Fruit fly (Drosophila melanogaster) whole organism, prepupa: Measurements from ENCODE around the gene CG7912.
A peak's percentile ranks its signal among the peaks of the same experiment; 100 is the strongest.

ENCODE experiments used
- Blimp-1 ChIP-seq: fragments of 200-800 bp; sonication (Bioruptor generic); optimal IDR thresholded peaks from 3 replicates; lab custom pipeline; 2017; ENCODE audit warnings: missing biosample characterization, missing genetic modification characterization, mild to moderate bottlenecking, moderate library complexity, missing genetic modification reagents
- CG10631 ChIP-seq: fragments of 200-800 bp; sonication (Bioruptor generic); optimal IDR thresholded peaks from 2 replicates; lab custom pipeline; 2016; ENCODE audit warnings: missing biosample characterization, missing genetic modification characterization
- CG11294 ChIP-seq: fragments of 200-800 bp; sonication (Bioruptor generic); IDR thresholded peaks from 2 replicates; pipeline ENCODE4 v1.3.6; 2022; ENCODE audit warnings: missing biosample characterization, missing genetic modification characterization
- CG11762 ChIP-seq: fragments of 200-800 bp; sonication (Bioruptor generic); optimal IDR thresholded peaks from 3 replicates; lab custom pipeline; 2016; ENCODE audit warnings: missing biosample characterization, missing genetic modification characterization; ENCODE audit not compliant: insufficient read depth
- CG11902 ChIP-seq: fragments of 200-800 bp; sonication (Bioruptor generic); optimal IDR thresholded peaks from 3 replicates; lab custom pipeline; 2016; ENCODE audit warnings: missing biosample characterization, missing genetic modification characterization
- CG15336 ChIP-seq: fragments of 200-800 bp; sonication (Bioruptor generic); IDR thresholded peaks from 2 replicates; pipeline ENCODE4 v1.3.6; 2022; ENCODE audit warnings: missing biosample characterization, missing genetic modification characterization
- CG31627 ChIP-seq: fragments of 200-800 bp; sonication (Bioruptor generic); optimal IDR thresholded peaks from 3 replicates; lab custom pipeline; 2016; ENCODE audit warnings: missing biosample characterization, missing genetic modification characterization
- CG32006 ChIP-seq: fragments of 200-800 bp; sonication (Bioruptor generic); optimal IDR thresholded peaks from 3 replicates; lab custom pipeline; 2017; ENCODE audit warnings: missing biosample characterization, mild to moderate bottlenecking, missing genetic modification characterization
- CG34406 ChIP-seq: fragments of 200-800 bp; sonication (Bioruptor generic); optimal IDR thresholded peaks from 3 replicates; lab custom pipeline; 2016; ENCODE audit warnings: missing biosample characterization, missing genetic modification characterization
- CG3919 ChIP-seq: fragments of 200-800 bp; sonication (Bioruptor generic); optimal IDR thresholded peaks from 3 replicates; lab custom pipeline; 2016; ENCODE audit warnings: missing biosample characterization, missing genetic modification characterization
- CG4318 ChIP-seq: fragments of 200-800 bp; sonication (Bioruptor generic); optimal IDR thresholded peaks from 3 replicates; lab custom pipeline; 2017; ENCODE audit warnings: missing biosample characterization, mild to moderate bottlenecking, missing genetic modification characterization
- CG6163 ChIP-seq: fragments of 200-800 bp; sonication (Bioruptor generic); IDR thresholded peaks from 3 replicates; pipeline ENCODE4 v1.3.6; 2022; ENCODE audit warnings: missing biosample characterization, missing genetic modification characterization
- CG6276 ChIP-seq: fragments of 200-800 bp; sonication (Bioruptor generic); optimal IDR thresholded peaks from 2 replicates; lab custom pipeline; 2017; ENCODE audit warnings: missing biosample characterization, mild to moderate bottlenecking, missing genetic modification characterization
- CG6792 ChIP-seq: fragments of 200-800 bp; sonication (Bioruptor generic); optimal IDR thresholded peaks from 3 replicates; lab custom pipeline; 2016; ENCODE audit warnings: missing biosample characterization, missing genetic modification characterization
- CG6808 ChIP-seq: fragments of 200-800 bp; sonication (Bioruptor generic); optimal IDR thresholded peaks from 3 replicates; lab custom pipeline; 2017; ENCODE audit warnings: missing biosample characterization, missing genetic modification characterization, mild to moderate bottlenecking, moderate library complexity, missing genetic modification reagents
- CG6854 ChIP-seq: fragments of 200-800 bp; sonication (Bioruptor generic); optimal IDR thresholded peaks from 2 replicates; lab custom pipeline; 2017; ENCODE audit warnings: missing biosample characterization, mild to moderate bottlenecking, missing genetic modification characterization
- CG7368 ChIP-seq: fragments of 200-800 bp; sonication (Bioruptor generic); optimal IDR thresholded peaks from 3 replicates; lab custom pipeline; 2016; ENCODE audit warnings: missing biosample characterization, missing genetic modification characterization
- CG8119 ChIP-seq: fragments of 200-800 bp; sonication (Bioruptor generic); IDR thresholded peaks from 3 replicates; pipeline ENCODE4 v1.3.6; 2022; ENCODE audit warnings: missing biosample characterization, missing genetic modification characterization
- CG8319 ChIP-seq: fragments of 200-800 bp; sonication (Bioruptor generic); optimal IDR thresholded peaks from 3 replicates; lab custom pipeline; 2016; ENCODE audit warnings: missing biosample characterization, missing genetic modification characterization
- CG8632 ChIP-seq: fragments of 200-800 bp; sonication (Bioruptor generic); optimal IDR thresholded peaks from 3 replicates; lab custom pipeline; 2016; ENCODE audit warnings: missing biosample characterization, missing genetic modification characterization
- CG9139 ChIP-seq: fragments of 200-800 bp; sonication (Bioruptor generic); optimal IDR thresholded peaks from 3 replicates; lab custom pipeline; 2017; ENCODE audit warnings: missing biosample characterization, mild to moderate bottlenecking, missing genetic modification characterization
- Eip75B ChIP-seq: fragments of 200-800 bp; sonication (Bioruptor generic); optimal IDR thresholded peaks from 3 replicates; lab custom pipeline; 2016; ENCODE audit warnings: missing biosample characterization, missing genetic modification characterization
- Ets21C ChIP-seq: fragments of 200-800 bp; sonication (Bioruptor generic); optimal IDR thresholded peaks from 3 replicates; lab custom pipeline; 2016; ENCODE audit warnings: missing biosample characterization, missing genetic modification characterization
- Ets96B ChIP-seq: fragments of 200-800 bp; optimal IDR thresholded peaks from 2 replicates; lab custom pipeline; 2019; ENCODE audit warnings: missing biosample characterization, mild to moderate bottlenecking, missing genetic modification characterization, moderate library complexity
- Hr38 ChIP-seq: sonication (Bioruptor generic); optimal IDR thresholded peaks from 2 replicates; lab custom pipeline; 2016; ENCODE audit warnings: missing biosample characterization, missing genetic modification characterization
- Hr39 ChIP-seq: fragments of 200-800 bp; sonication (Bioruptor generic); optimal IDR thresholded peaks from 2 replicates; lab custom pipeline; 2016; ENCODE audit warnings: missing biosample characterization, missing genetic modification characterization
- Hr4 ChIP-seq: fragments of 200-800 bp; sonication (Bioruptor generic); optimal IDR thresholded peaks from 3 replicates; lab custom pipeline; 2016; ENCODE audit warnings: missing biosample characterization, missing genetic modification characterization
- Met ChIP-seq: fragments of 200-800 bp; sonication (Bioruptor generic); optimal IDR thresholded peaks from 3 replicates; lab custom pipeline; 2016; ENCODE audit warnings: missing biosample characterization, missing genetic modification characterization
- Smox ChIP-seq: fragments of 200-800 bp; sonication (Bioruptor generic); optimal IDR thresholded peaks from 3 replicates; lab custom pipeline; 2016; ENCODE audit warnings: missing biosample characterization, missing genetic modification characterization
- Sox102F ChIP-seq: fragments of 200-800 bp; sonication (Bioruptor generic); optimal IDR thresholded peaks from 2 replicates; lab custom pipeline; 2016; ENCODE audit warnings: missing biosample characterization, mild to moderate bottlenecking, missing genetic modification characterization
- Sox14 ChIP-seq: fragments of 200-800 bp; sonication (Bioruptor generic); optimal IDR thresholded peaks from 3 replicates; lab custom pipeline; 2016; ENCODE audit warnings: missing biosample characterization, missing genetic modification characterization
- Sox15 ChIP-seq: fragments of 200-800 bp; sonication (Bioruptor generic); optimal IDR thresholded peaks from 3 replicates; lab custom pipeline; 2016; ENCODE audit warnings: missing biosample characterization, missing genetic modification characterization
- achi ChIP-seq: fragments of 200-800 bp; sonication (Bioruptor generic); optimal IDR thresholded peaks from 3 replicates; lab custom pipeline; 2016; ENCODE audit warnings: missing biosample characterization, missing genetic modification characterization
- acj6 ChIP-seq: fragments of 200-800 bp; sonication (Bioruptor generic); optimal IDR thresholded peaks from 3 replicates; lab custom pipeline; 2016; ENCODE audit warnings: missing biosample characterization, missing genetic modification characterization
- dac ChIP-seq: fragments of 200-800 bp; sonication (Bioruptor generic); optimal IDR thresholded peaks from 2 replicates; lab custom pipeline; 2017; ENCODE audit warnings: missing biosample characterization, mild to moderate bottlenecking, missing genetic modification characterization
- dsx ChIP-seq: fragments of 200-800 bp; optimal IDR thresholded peaks from 3 replicates; lab custom pipeline; 2019; ENCODE audit warnings: missing biosample characterization, mild to moderate bottlenecking, missing genetic modification characterization, moderate library complexity; ENCODE audit not compliant: poor library complexity, severe bottlenecking
- eg ChIP-seq: fragments of 200-800 bp; sonication (Bioruptor generic); IDR thresholded peaks from 3 replicates; pipeline ENCODE4 v1.3.6; 2022; ENCODE audit warnings: missing biosample characterization, missing genetic modification characterization
- esn ChIP-seq: fragments of 200-800 bp; sonication (Bioruptor generic); optimal IDR thresholded peaks from 2 replicates; lab custom pipeline; 2016; ENCODE audit warnings: missing biosample characterization, mild to moderate bottlenecking, missing genetic modification characterization, moderate library complexity
- fd59A ChIP-seq: fragments of 200-800 bp; sonication (Bioruptor generic); optimal IDR thresholded peaks from 2 replicates; lab custom pipeline; 2017; ENCODE audit warnings: missing biosample characterization, mild to moderate bottlenecking, missing genetic modification characterization, missing genetic modification reagents
- fd85E ChIP-seq: fragments of 200-800 bp; sonication (Bioruptor generic); optimal IDR thresholded peaks from 3 replicates; lab custom pipeline; 2016; ENCODE audit warnings: missing biosample characterization, missing genetic modification characterization
- fkh ChIP-seq: fragments of 200-800 bp; sonication (Bioruptor generic); optimal IDR thresholded peaks from 3 replicates; lab custom pipeline; 2017; ENCODE audit warnings: missing biosample characterization, mild to moderate bottlenecking, missing genetic modification characterization, moderate library complexity
- lz ChIP-seq: fragments of 200-800 bp; sonication (Bioruptor generic); optimal IDR thresholded peaks from 3 replicates; lab custom pipeline; 2016; ENCODE audit warnings: missing biosample characterization, missing genetic modification characterization
- net ChIP-seq: fragments of 200-800 bp; sonication (Bioruptor generic); optimal IDR thresholded peaks from 3 replicates; lab custom pipeline; 2016; ENCODE audit warnings: missing biosample characterization, missing genetic modification characterization
- pdm3 ChIP-seq: fragments of 200-800 bp; sonication (Bioruptor generic); optimal IDR thresholded peaks from 3 replicates; lab custom pipeline; 2016; ENCODE audit warnings: missing biosample characterization, missing genetic modification characterization
- salr ChIP-seq, 2 experiments: fragments of 200-800 bp; sonication (Bioruptor generic); optimal IDR thresholded peaks; 3 replicates each; lab custom pipeline; 2016 to 2018; ENCODE audit warnings: missing biosample characterization in 2 of 2, missing genetic modification characterization in 2 of 2, mild to moderate bottlenecking in 1 of 2
- spab ChIP-seq: fragments of 200-800 bp; sonication (Bioruptor generic); optimal IDR thresholded peaks from 2 replicates; lab custom pipeline; 2017; ENCODE audit warnings: missing biosample characterization, mild to moderate bottlenecking, missing genetic modification characterization, missing genetic modification reagents
- ss ChIP-seq, 2 experiments: fragments of 200-800 bp; sonication (Bioruptor generic); optimal IDR thresholded peaks; 2 replicates in 1 of 2; 3 replicates in 1 of 2; lab custom pipeline; 2017 to 2018; ENCODE audit warnings: mild to moderate bottlenecking in 2 of 2, missing biosample characterization in 2 of 2, missing genetic modification characterization in 2 of 2, moderate library complexity in 1 of 2
- vri ChIP-seq: fragments of 200-800 bp; sonication (Bioruptor generic); optimal IDR thresholded peaks from 3 replicates; lab custom pipeline; 2016; ENCODE audit warnings: missing biosample characterization, mild to moderate bottlenecking, missing genetic modification characterization

The CG7912 gene

DNA sequence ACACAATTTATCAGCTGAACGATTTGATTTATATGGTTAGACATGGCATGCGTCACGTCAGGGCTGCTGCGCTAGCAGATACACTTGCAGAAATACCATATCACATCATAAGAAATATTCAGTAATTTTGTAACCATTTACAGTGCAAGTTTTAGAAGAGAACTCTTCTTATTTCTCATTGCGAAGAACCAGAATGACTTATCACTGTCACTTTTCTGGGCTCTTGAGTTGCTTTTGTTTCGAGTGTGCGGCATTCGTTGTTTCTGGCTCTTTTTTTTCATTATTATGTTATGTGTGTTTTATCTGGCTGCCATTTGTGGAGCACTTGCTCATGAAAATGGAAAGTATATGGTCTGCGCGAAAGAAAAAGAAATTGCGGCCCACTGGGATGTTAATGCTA lies 27.0 kb downstream of the CG7912 start (continued):
- TF ChIP-seq fd85E (GFP tag; lab: Kevin White, UChicago) (no peak), eg (GFP tag; lab: Robert Waterston, UW) (peak; percentile 89), ss (GFP tag; optimal IDR thresholded peaks at IDR 0.05; lab: Kevin White, UChicago) (no peak), CG4318 (GFP tag; lab: Kevin White, UChicago) (peak; percentile 74), net (GFP tag; lab: Kevin White, UChicago) (no peak), CG6792 (GFP tag; lab: Kevin White, UChicago) (no peak), Eip75B (GFP tag; lab: Kevin White, UChicago) (no peak), CG3919 (GFP tag; lab: Kevin White, UChicago) (peak; percentile 30), CG15336 (GFP tag; lab: Robert Waterston, UW) (peak; percentile 87), CG8119 (GFP tag; lab: Robert Waterston, UW) (peak; percentile 83), lz (no peak), CG9139 (no peak), CG11762 (GFP tag; lab: Kevin White, UChicago) (no peak), Blimp-1 (no peak), Smox (GFP tag; lab: Kevin White, UChicago) (no peak), CG8319 (GFP tag; lab: Kevin White, UChicago) (no peak), CG8632 (no peak), CG6854 (no peak), dac (GFP tag; lab: Kevin White, UChicago) (peak; percentile 73), Hr38 (GFP tag; lab: Kevin White, UChicago) (no peak), CG6163 (peak; percentile 84), achi (GFP tag; lab: Kevin White, UChicago) (peak; percentile 46), Sox102F (GFP tag; lab: Kevin White, UChicago) (no peak), pdm3 (peak; percentile 10), fkh (GFP tag; lab: Kevin White, UChicago) (no peak), Hr4 (GFP tag; lab: Kevin White, UChicago) (peak; percentile 89), CG34406 (no peak)
- TF ChIP-seq, all 60 proteins: peak for 23

dm6 chr3R:29981479-29981878 lies 27.5 kb downstream of the CG7912 start:
- peak; percentile 51 for TF ChIP-seq CG6792 (GFP tag; lab: Kevin White, UChicago)
- no peak for TF ChIP-seq fd85E (GFP tag; lab: Kevin White, UChicago)
- no peak for TF ChIP-seq Hr38 (GFP tag; lab: Kevin White, UChicago)
- TF ChIP-seq fkh (GFP tag; lab: Kevin White, UChicago), result no peak
- peak; percentile 34 for TF ChIP-seq Ets21C
- no peak for TF ChIP-seq net (GFP tag; lab: Kevin White, UChicago)
- TF ChIP-seq fd59A (GFP tag; lab: Kevin White, UChicago), result no peak
- TF ChIP-seq esn (GFP tag; lab: Kevin White, UChicago), result peak; percentile 49
- peak; percentile 32 for TF ChIP-seq CG3919 (GFP tag; lab: Kevin White, UChicago)
- TF ChIP-seq CG10631, result peak; percentile 19
- peak; percentile 34 for TF ChIP-seq acj6 (GFP tag; lab: Kevin White, UChicago)
- TF ChIP-seq CG6163, result peak; percentile 70
- TF ChIP-seq CG6808 (GFP tag; lab: Kevin White, UChicago), result no peak
- TF ChIP-seq Sox102F (GFP tag; lab: Kevin White, UChicago), result peak; percentile 49
- peak; percentile 39 for TF ChIP-seq Hr39
- TF ChIP-seq CG34406, result peak; percentile 18
- TF ChIP-seq CG11294 (GFP tag; lab: Robert Waterston, UW), result no peak
- TF ChIP-seq pdm3, result peak; percentile 22
- peak; percentile 48 for TF ChIP-seq CG32006 (GFP tag; lab: Kevin White, UChicago)
- TF ChIP-seq CG6854, result no peak
- no peak for TF ChIP-seq Ets96B (tag; lab: Kevin White, UChicago)
- peak; percentile 26 for TF ChIP-seq lz
- TF ChIP-seq Sox14, result peak; percentile 24
- TF ChIP-seq Sox15 (GFP tag; lab: Kevin White, UChicago), result no peak
- TF ChIP-seq dac (GFP tag; lab: Kevin White, UChicago), result no peak
- TF ChIP-seq CG31627, result peak; percentile 7
- no peak for TF ChIP-seq salr (GFP tag; optimal IDR thresholded peaks at IDR 0.05; lab: Kevin White, UChicago)
- peak; percentile 16 for TF ChIP-seq CG6276
- no peak for TF ChIP-seq Met (GFP tag; lab: Kevin White, UChicago)
- no peak for TF ChIP-seq dsx (GFP tag; lab: Kevin White, UChicago)
- TF ChIP-seq vri (GFP tag; lab: Kevin White, UChicago), result no peak
- no peak for TF ChIP-seq ss (GFP tag; optimal IDR thresholded peaks at IDR 0.05; lab: Kevin White, UChicago)
- TF ChIP-seq Smox (GFP tag; lab: Kevin White, UChicago), result peak; percentile 14
- TF ChIP-seq achi (GFP tag; lab: Kevin White, UChicago), result peak; percentile 28
- no peak for TF ChIP-seq CG7368 (GFP tag; lab: Kevin White, UChicago)
- TF ChIP-seq CG4318 (GFP tag; lab: Kevin White, UChicago), result peak; percentile 6
- TF ChIP-seq CG11902 (GFP tag; lab: Kevin White, UChicago), result no peak
- no peak for TF ChIP-seq spab (GFP tag; lab: Kevin White, UChicago)
